Worm (Caenorhabditis elegans) whole organism, mixed stage, embryonic: ENCODE results near the gene zig-12.

Experiments used
- M03D4.4 ChIP-seq: sonication (generic microtip); optimal IDR thresholded peaks from 2 replicates; lab custom pipeline; 2017; ENCODE audit warnings: mild to moderate bottlenecking, missing genetic modification characterization, missing compliant biosample characterization
- blmp-1 ChIP-seq: fragments of 150-350 bp; optimal IDR thresholded peaks from 2 replicates; lab custom pipeline; 2014; ENCODE audit warnings: missing biosample characterization, missing genetic modification characterization
- ceh-39 ChIP-seq: fragments of 150-350 bp; optimal IDR thresholded peaks from 2 replicates; lab custom pipeline; 2014; ENCODE audit warnings: missing biosample characterization, missing genetic modification characterization
- ceh-83 ChIP-seq: fragments of 200-800 bp; sonication (Bioruptor generic); optimal IDR thresholded peaks from 2 replicates; lab custom pipeline; 2018; ENCODE audit warnings: mild to moderate bottlenecking, missing genetic modification characterization, missing compliant biosample characterization
- ces-1 ChIP-seq: fragments of 150-350 bp; optimal IDR thresholded peaks from 2 replicates; lab custom pipeline; 2014; ENCODE audit warnings: missing biosample characterization, missing genetic modification reagents, missing genetic modification characterization
- drap-1 ChIP-seq: fragments of 200-800 bp; sonication (Bioruptor generic); optimal IDR thresholded peaks from 3 replicates; lab custom pipeline; 2018; ENCODE audit warnings: mild to moderate bottlenecking, missing genetic modification characterization, missing compliant biosample characterization
- elt-1 ChIP-seq: sonication (generic microtip); optimal IDR thresholded peaks from 2 replicates; lab custom pipeline; 2017; ENCODE audit warnings: missing genetic modification characterization, mild to moderate bottlenecking, missing compliant biosample characterization, antibody characterized with exemption, moderate library complexity, borderline replicate concordance; ENCODE audit not compliant: insufficient read depth
- elt-3 ChIP-seq: fragments of 150-350 bp; optimal IDR thresholded peaks from 2 replicates; lab custom pipeline; 2014; ENCODE audit warnings: missing biosample characterization, missing genetic modification characterization
- flh-1 ChIP-seq: fragments of 200-800 bp; sonication (Bioruptor generic); optimal IDR thresholded peaks from 2 replicates; lab custom pipeline; 2018; ENCODE audit warnings: mild to moderate bottlenecking, missing genetic modification characterization, moderate library complexity, missing compliant biosample characterization
- ham-2 ChIP-seq: fragments of 200-800 bp; sonication (Bioruptor generic); optimal IDR thresholded peaks from 2 replicates; lab custom pipeline; 2018; ENCODE audit warnings: mild to moderate bottlenecking, missing genetic modification characterization, missing compliant biosample characterization
- hlh-1 ChIP-seq: fragments of 150-350 bp; optimal IDR thresholded peaks from 2 replicates; lab custom pipeline; 2014; ENCODE audit warnings: missing biosample characterization, missing genetic modification reagents, missing genetic modification characterization
- lin-13 ChIP-seq: fragments of 150-350 bp; optimal IDR thresholded peaks from 2 replicates; lab custom pipeline; 2014; ENCODE audit warnings: missing biosample characterization, missing genetic modification characterization
- lin-32 ChIP-seq: fragments of 200-800 bp; sonication (Bioruptor generic); optimal IDR thresholded peaks from 2 replicates; lab custom pipeline; 2018; ENCODE audit warnings: mild to moderate bottlenecking, missing genetic modification characterization, missing compliant biosample characterization
- lsy-2 ChIP-seq: fragments of 150-350 bp; optimal IDR thresholded peaks from 2 replicates; lab custom pipeline; 2014; ENCODE audit warnings: missing biosample characterization, missing genetic modification characterization
- mep-1 ChIP-seq: fragments of 150-350 bp; optimal IDR thresholded peaks from 2 replicates; lab custom pipeline; 2017; ENCODE audit warnings: missing biosample characterization, missing genetic modification reagents, missing genetic modification characterization, inconsistent platforms
- mls-2 ChIP-seq: sonication (generic microtip); optimal IDR thresholded peaks from 2 replicates; lab custom pipeline; 2016; ENCODE audit warnings: mild to moderate bottlenecking, missing genetic modification characterization, moderate library complexity, missing compliant biosample characterization
- nhr-2 ChIP-seq: fragments of 150-350 bp; optimal IDR thresholded peaks from 2 replicates; lab custom pipeline; 2014; ENCODE audit warnings: missing biosample characterization, missing genetic modification characterization
- nhr-237 ChIP-seq: fragments of 150-350 bp; optimal IDR thresholded peaks from 2 replicates; lab custom pipeline; 2014; ENCODE audit warnings: missing biosample characterization, missing genetic modification characterization
- nhr-28 ChIP-seq: fragments of 150-350 bp; optimal IDR thresholded peaks from 2 replicates; lab custom pipeline; 2014; ENCODE audit warnings: missing biosample characterization, missing genetic modification characterization
- nhr-76 ChIP-seq: sonication (generic microtip); optimal IDR thresholded peaks from 2 replicates; lab custom pipeline; 2017; ENCODE audit warnings: missing biosample characterization, missing genetic modification characterization
- pha-4 ChIP-seq: fragments of 150-350 bp; optimal IDR thresholded peaks from 2 replicates; lab custom pipeline; 2018; ENCODE audit warnings: missing biosample characterization, missing genetic modification reagents, missing genetic modification characterization
- snpc-4 ChIP-seq: fragments of 150-350 bp; optimal IDR thresholded peaks from 2 replicates; lab custom pipeline; 2014; ENCODE audit warnings: missing biosample characterization, missing genetic modification characterization
- tbx-8 ChIP-seq: fragments of 200-800 bp; sonication (Bioruptor generic); optimal IDR thresholded peaks from 2 replicates; lab custom pipeline; 2018; ENCODE audit warnings: mild to moderate bottlenecking, missing genetic modification characterization, moderate library complexity, missing compliant biosample characterization
- unc-120 ChIP-seq: sonication (generic microtip); optimal IDR thresholded peaks from 2 replicates; lab custom pipeline; 2017; ENCODE audit warnings: missing genetic modification characterization, missing compliant biosample characterization; ENCODE audit not compliant: poor library complexity, severe bottlenecking
- unc-39 ChIP-seq: fragments of 150-350 bp; optimal IDR thresholded peaks from 2 replicates; lab custom pipeline; 2014; ENCODE audit warnings: missing biosample characterization, missing genetic modification characterization
- unc-62 ChIP-seq: fragments of 150-350 bp; optimal IDR thresholded peaks from 2 replicates; lab custom pipeline; 2014; ENCODE audit warnings: missing biosample characterization, missing genetic modification reagents, missing genetic modification characterization
- zip-8 ChIP-seq: fragments of 150-350 bp; optimal IDR thresholded peaks from 2 replicates; lab custom pipeline; 2014; ENCODE audit warnings: missing biosample characterization, missing genetic modification characterization

Gene zig-12

DNA sequence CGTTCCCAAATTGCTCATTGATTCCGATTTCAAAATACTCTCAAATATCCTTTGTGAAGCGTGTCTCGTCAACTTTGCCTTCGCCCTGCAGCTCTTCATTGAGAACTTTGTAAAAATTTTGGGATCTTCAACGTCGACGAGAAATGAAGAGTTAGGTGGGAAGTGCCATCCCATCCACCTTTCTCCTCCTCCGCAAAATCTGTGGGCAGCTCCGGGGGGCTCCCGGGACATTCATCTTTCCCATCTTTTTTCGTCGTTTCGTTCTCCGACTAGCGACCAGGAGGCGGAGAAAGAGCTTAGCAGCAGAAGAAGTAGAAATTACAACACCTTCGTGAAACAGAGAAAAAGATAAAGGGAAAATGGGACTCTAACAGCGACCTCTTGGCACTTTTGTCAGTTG, 780 bp upstream of the zig-12 start:
- TF ChIP-seq nhr-76 (tag; lab: Kevin White, UChicago) (no peak), elt-3 (tag; lab: Kevin White, UChicago) (no peak), lin-32 (GFP tag; lab: Kevin White, UChicago) (no peak), hlh-1 (tag; lab: Kevin White, UChicago) (peak; percentile 27), unc-120 (tag; lab: Kevin White, UChicago) (peak; percentile 28)

DNA sequence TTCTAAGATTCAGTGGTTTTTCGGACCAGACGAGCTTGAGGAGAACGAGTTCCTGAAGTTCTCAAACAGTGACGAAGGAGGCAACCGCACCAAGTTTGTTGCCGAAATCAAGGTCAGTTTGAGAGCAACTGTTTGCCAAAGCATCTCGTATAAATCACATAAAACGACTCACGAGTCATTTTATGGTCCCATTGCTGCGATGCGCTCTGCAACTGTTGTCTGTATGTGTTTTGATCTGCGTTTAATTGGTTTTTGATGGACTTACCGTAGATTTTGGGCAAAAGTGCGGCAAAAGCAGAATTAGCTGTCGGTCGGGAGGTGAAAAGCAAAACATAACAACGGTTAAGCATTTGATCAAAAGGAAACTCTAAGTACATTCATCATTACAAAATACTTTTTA, 337 bp downstream of the zig-12 start:
- TF ChIP-seq unc-62: peak; percentile 13
- TF ChIP-seq ceh-39 (tag; lab: Kevin White, UChicago): no peak
- peak; percentile 81 for TF ChIP-seq hlh-1 (tag; lab: Kevin White, UChicago)

DNA sequence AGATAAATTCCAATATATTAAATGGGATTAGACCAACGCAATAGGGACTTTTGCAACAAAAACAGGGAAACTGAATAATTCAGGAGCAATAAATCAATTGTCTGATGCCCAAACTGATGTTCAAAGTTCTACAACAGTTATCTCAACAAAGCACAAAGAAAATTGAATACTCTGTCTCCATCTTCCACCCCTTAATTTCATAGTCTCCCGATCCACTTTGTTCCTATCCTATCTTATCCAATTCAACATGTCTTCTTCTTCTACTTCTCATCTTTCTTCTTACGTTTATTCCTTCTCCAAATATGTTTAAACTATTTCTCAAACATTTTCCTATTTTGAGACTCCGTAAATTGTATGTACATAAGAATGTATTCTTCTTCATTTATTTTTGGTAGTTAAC, 6.6 kb downstream of the zig-12 start:
- TF ChIP-seq ham-2 (GFP tag; lab: Kevin White, UChicago): no peak
- no peak for TF ChIP-seq nhr-2 (tag; lab: Kevin White, UChicago)
- peak; percentile 88 for TF ChIP-seq ces-1
- TF ChIP-seq pha-4 (tag; lab: Kevin White, UChicago): no peak

ce11 chrX:8778558-8778957, 14.9 kb downstream of the zig-12 start, which contains the start of gene ZK721.4:
TSS of gene ZK721.4 (plus strand) at chrX:8778858.
- TF ChIP-seq lin-32 (GFP tag; lab: Kevin White, UChicago) (no peak), nhr-28 (tag; lab: Kevin White, UChicago) (no peak)

- TF ChIP-seq tbx-8 (GFP tag; lab: Kevin White, UChicago) (no peak), ces-1 (no peak), M03D4.4 (tag; lab: Kevin White, UChicago) (no peak), drap-1 (GFP tag; lab: Kevin White, UChicago) (no peak), nhr-2 (tag; lab: Kevin White, UChicago) (no peak), zip-8 (tag; lab: Kevin White, UChicago) (no peak), nhr-28 (tag; lab: Kevin White, UChicago) (no peak), mep-1 (tag; lab: Kevin White, UChicago) (no peak), unc-39 (tag; lab: Kevin White, UChicago) (no peak), blmp-1 (no peak), lin-32 (GFP tag; lab: Kevin White, UChicago) (no peak), elt-3 (tag; lab: Kevin White, UChicago) (no peak)
Observed at ce11 chrX:8784234-8784633, 20.5 kb downstream of the zig-12 start, which contains the start of gene ZK721.3. TSS of gene ZK721.3 (plus strand) at chrX:8784534.

DNA sequence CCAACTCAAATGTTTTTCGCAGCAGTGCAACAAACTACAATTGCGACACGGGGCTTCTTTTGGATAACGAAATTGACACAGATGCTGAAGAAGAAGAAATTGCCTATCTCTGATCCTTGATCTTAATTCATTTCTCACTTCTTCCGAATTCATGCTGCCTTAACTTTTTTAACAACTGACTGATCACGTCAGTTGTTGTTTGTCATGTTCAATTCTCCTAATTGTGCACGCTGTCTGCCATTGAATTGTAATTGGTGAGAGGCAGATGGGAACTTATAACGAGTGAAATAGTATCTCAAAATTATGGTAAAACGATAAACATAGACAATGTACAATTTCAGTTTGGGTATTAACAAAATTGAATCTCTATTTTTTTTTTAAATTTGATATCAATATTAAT, 23.0 kb downstream of the zig-12 start:
- TF ChIP-seq lin-13 (no peak), elt-1 (no peak), mls-2 (no peak), hlh-1 (tag; lab: Kevin White, UChicago) (peak; percentile 93)

DNA sequence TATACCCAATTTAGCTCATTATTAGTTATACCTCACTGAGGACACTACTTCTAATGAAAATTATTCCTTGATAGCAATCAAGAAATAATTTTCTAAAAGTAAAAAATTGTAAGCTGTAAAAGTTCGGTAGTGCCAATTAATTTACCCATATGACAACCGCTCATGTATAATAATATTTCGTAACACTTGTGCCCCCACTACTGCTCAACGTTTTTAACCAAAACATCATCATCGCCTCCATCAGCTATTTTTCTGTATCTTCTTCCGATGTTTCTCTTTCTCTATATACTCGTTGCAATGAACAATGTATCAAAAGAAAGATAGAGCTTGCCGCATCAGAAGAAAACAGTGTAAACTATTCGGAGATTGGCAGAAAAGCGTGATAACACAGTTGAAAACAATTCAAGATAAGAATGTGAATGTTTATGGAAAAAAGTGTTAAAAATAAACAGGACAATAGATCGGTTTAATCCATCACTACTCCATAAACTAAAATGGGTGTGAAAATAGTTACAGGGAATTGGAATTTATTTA, 24.0 kb downstream of the zig-12 start:
- TF ChIP-seq unc-39 (tag; lab: Kevin White, UChicago) (no peak), unc-120 (tag; lab: Kevin White, UChicago) (peak; percentile 27), hlh-1 (tag; lab: Kevin White, UChicago) (peak; percentile 35), snpc-4 (tag; lab: Kevin White, UChicago) (no peak), flh-1 (no peak), elt-1 (no peak), nhr-237 (tag; lab: Kevin White, UChicago) (no peak), pha-4 (tag; lab: Kevin White, UChicago) (no peak), drap-1 (GFP tag; lab: Kevin White, UChicago) (no peak)

- TF ChIP-seq pha-4 (tag; lab: Kevin White, UChicago) (no peak), unc-62 (peak; percentile 80), lsy-2 (tag; lab: Kevin White, UChicago) (no peak), ceh-83 (GFP tag; lab: Kevin White, UChicago) (no peak), unc-39 (tag; lab: Kevin White, UChicago) (no peak), ces-1 (no peak), elt-3 (tag; lab: Kevin White, UChicago) (no peak), hlh-1 (tag; lab: Kevin White, UChicago) (peak; percentile 100), lin-32 (GFP tag; lab: Kevin White, UChicago) (no peak), unc-120 (tag; lab: Kevin White, UChicago) (peak; percentile 97), drap-1 (GFP tag; lab: Kevin White, UChicago) (no peak)
Observed at ce11 chrX:8789014-8789506, 25.4 kb downstream of the zig-12 start, which contains the start of gene unc-27. TSS of gene unc-27 (plus strand) at chrX:8789456.
